Worm (Caenorhabditis elegans) whole organism, mixed stage, embryonic: ENCODE results near the gene srh-55.

Experiments used
- bed-3 ChIP-seq: fragments of 200-800 bp; sonication (Bioruptor generic); optimal IDR thresholded peaks from 3 replicates; lab custom pipeline; 2018; ENCODE audit warnings: mild to moderate bottlenecking, missing genetic modification characterization, moderate library complexity, missing compliant biosample characterization
- blmp-1 ChIP-seq: fragments of 150-350 bp; optimal IDR thresholded peaks from 2 replicates; lab custom pipeline; 2014; ENCODE audit warnings: missing biosample characterization, missing genetic modification characterization
- ceh-39 ChIP-seq: fragments of 150-350 bp; optimal IDR thresholded peaks from 2 replicates; lab custom pipeline; 2014; ENCODE audit warnings: missing biosample characterization, missing genetic modification characterization
- ceh-43 ChIP-seq: fragments of 200-800 bp; sonication (Bioruptor generic); optimal IDR thresholded peaks from 2 replicates; lab custom pipeline; 2018; ENCODE audit warnings: mild to moderate bottlenecking, missing genetic modification characterization, moderate library complexity, missing compliant biosample characterization
- elt-3 ChIP-seq: fragments of 150-350 bp; optimal IDR thresholded peaks from 2 replicates; lab custom pipeline; 2014; ENCODE audit warnings: missing biosample characterization, missing genetic modification characterization
- nhr-237 ChIP-seq: fragments of 150-350 bp; optimal IDR thresholded peaks from 2 replicates; lab custom pipeline; 2014; ENCODE audit warnings: missing biosample characterization, missing genetic modification characterization
- pha-4 ChIP-seq: fragments of 150-350 bp; optimal IDR thresholded peaks from 2 replicates; lab custom pipeline; 2018; ENCODE audit warnings: missing biosample characterization, missing genetic modification reagents, missing genetic modification characterization
- snpc-4 ChIP-seq: fragments of 150-350 bp; optimal IDR thresholded peaks from 2 replicates; lab custom pipeline; 2014; ENCODE audit warnings: missing biosample characterization, missing genetic modification characterization
- sptf-1 ChIP-seq: sonication (generic microtip); optimal IDR thresholded peaks from 2 replicates; lab custom pipeline; 2017; ENCODE audit warnings: mild to moderate bottlenecking, missing genetic modification characterization, moderate library complexity, missing compliant biosample characterization
- unc-39 ChIP-seq: fragments of 150-350 bp; optimal IDR thresholded peaks from 2 replicates; lab custom pipeline; 2014; ENCODE audit warnings: missing biosample characterization, missing genetic modification characterization
- unc-62 ChIP-seq: fragments of 150-350 bp; optimal IDR thresholded peaks from 2 replicates; lab custom pipeline; 2014; ENCODE audit warnings: missing biosample characterization, missing genetic modification reagents, missing genetic modification characterization
- ztf-11 ChIP-seq: fragments of 150-350 bp; optimal IDR thresholded peaks from 2 replicates; lab custom pipeline; 2014; ENCODE audit warnings: missing biosample characterization, missing genetic modification characterization

- TF ChIP-seq unc-62 (no peak), snpc-4 (tag; lab: Kevin White, UChicago) (no peak), ceh-43 (no peak), ztf-11 (no peak), sptf-1 (tag; lab: Kevin White, UChicago) (no peak), elt-3 (no peak), blmp-1 (tag; lab: Kevin White, UChicago) (no peak), pha-4 (tag; lab: Kevin White, UChicago) (no peak), nhr-237 (tag; lab: Kevin White, UChicago) (no peak), bed-3 (GFP tag; lab: Kevin White, UChicago) (no peak), unc-39 (tag; lab: Kevin White, UChicago) (no peak), ceh-39 (no peak)
Observed at ce11 chrV:15175459-15175858, 22.1 kb downstream of the srh-55 start, which contains the start of gene clec-47.
